Worm (Caenorhabditis elegans): ENCODE results near the gene F35E12.9.

ce11 chrV:13756359-13757091, 11.6 kb upstream of the F35E12.9 start, which contains the start of gene F20G2.2:
- no peak for TF ChIP-seq ama-1 (optimal IDR thresholded peaks at IDR 0.05)
- no peak for TF ChIP-seq hmg-4 (GFP tag; optimal IDR thresholded peaks at IDR 0.05)
- no peak for TF ChIP-seq tbx-37 (GFP tag; conservative IDR thresholded peaks at IDR 0.05)
- TF ChIP-seq ceh-13 (GFP tag; optimal IDR thresholded peaks at IDR 0.05), result no peak
- no peak for TF ChIP-seq flt-1 (GFP tag; IDR thresholded peaks at IDR 0.05)
- TF ChIP-seq B0310.2 (tag; optimal IDR thresholded peaks at IDR 0.05), result no peak
- no peak for TF ChIP-seq sea-1 (GFP tag; conservative IDR thresholded peaks at IDR 0.05)
- TF ChIP-seq scrt-1 (GFP tag; IDR thresholded peaks at IDR 0.05), result no peak
- TF ChIP-seq aly-1 (tag; optimal IDR thresholded peaks at IDR 0.05), result no peak
- TF ChIP-seq ceh-36 (tag; optimal IDR thresholded peaks at IDR 0.05), result no peak
- TF ChIP-seq F13C5.2 (tag; optimal IDR thresholded peaks at IDR 0.05), result no peak
- TF ChIP-seq ets-7 (tag; optimal IDR thresholded peaks at IDR 0.05), result no peak
